Fruit fly (Drosophila melanogaster): ENCODE measurements around the gene CG14419.

The CG14419 gene

dm6 chrX:2912581-2912980 lies 26.9 kb upstream of the CG14419 start:
- TF ChIP-seq achi (GFP tag; optimal IDR thresholded peaks at IDR 0.05) (no peak), esn (GFP tag; optimal IDR thresholded peaks at IDR 0.05) (no peak), CG8119 (GFP tag; IDR thresholded peaks at IDR 0.05) (no peak), CG3919 (GFP tag; optimal IDR thresholded peaks at IDR 0.05) (no peak), cyc (GFP tag; optimal IDR thresholded peaks at IDR 0.05) (no peak), svp (GFP tag) (peak; percentile 42), Blimp-1 (GFP tag; optimal IDR thresholded peaks at IDR 0.05) (no peak), CG6792 (GFP tag; optimal IDR thresholded peaks at IDR 0.05) (no peak), CG9139 (GFP tag; optimal IDR thresholded peaks at IDR 0.05) (no peak), fd85E (GFP tag; optimal IDR thresholded peaks at IDR 0.05) (no peak), CG6163 (GFP tag; IDR thresholded peaks at IDR 0.05) (no peak), CG34406 (GFP tag; optimal IDR thresholded peaks at IDR 0.05) (no peak), CG11294 (GFP tag; IDR thresholded peaks at IDR 0.05) (no peak), Hr38 (GFP tag; optimal IDR thresholded peaks at IDR 0.05) (no peak), Hr39 (GFP tag; optimal IDR thresholded peaks at IDR 0.05) (no peak), Eip78C (GFP tag) (peak; percentile 36), ss (GFP tag; optimal IDR thresholded peaks at IDR 0.05) (no peak)

- TF ChIP-seq CG15336 (GFP tag; IDR thresholded peaks at IDR 0.05) (no peak), CG10669 (GFP tag; optimal IDR thresholded peaks at IDR 0.05) (peak; percentile 21), CG11902 (GFP tag; optimal IDR thresholded peaks at IDR 0.05) (no peak), svp (GFP tag) (peak; percentile 74), Ets21C (GFP tag; optimal IDR thresholded peaks at IDR 0.05) (peak; percentile 20), CG6276 (GFP tag; optimal IDR thresholded peaks at IDR 0.05) (no peak), Sox15 (GFP tag; optimal IDR thresholded peaks at IDR 0.05) (peak; percentile 24), Gug (GFP tag; IDR thresholded peaks at IDR 0.05) (no peak; the same call in 1 of the 2 replicates), Hr4 (GFP tag; optimal IDR thresholded peaks at IDR 0.05) (no peak), Blimp-1 (GFP tag; optimal IDR thresholded peaks at IDR 0.05) (no peak), Eip93F (GFP tag; optimal IDR thresholded peaks at IDR 0.05) (no peak), eg (GFP tag; IDR thresholded peaks at IDR 0.05) (peak; percentile 24; the same call in 1 of the 3 replicates), Eip75B (GFP tag; optimal IDR thresholded peaks at IDR 0.05) (no peak), CG9139 (GFP tag; optimal IDR thresholded peaks at IDR 0.05) (no peak), ss (GFP tag; optimal IDR thresholded peaks at IDR 0.05) (no peak), CG3032 (tag; optimal IDR thresholded peaks at IDR 0.05) (no peak), CG34406 (GFP tag; optimal IDR thresholded peaks at IDR 0.05) (no peak), CG11762 (GFP tag; optimal IDR thresholded peaks at IDR 0.05; ENCODE audit: insufficient read depth) (no peak), CG6792 (GFP tag; optimal IDR thresholded peaks at IDR 0.05) (peak; percentile 10), OdsH (GFP tag; optimal IDR thresholded peaks at IDR 0.05) (peak; percentile 24), topi (GFP tag; optimal IDR thresholded peaks at IDR 0.05) (peak; percentile 49), pdm3 (GFP tag; optimal IDR thresholded peaks at IDR 0.05) (peak; percentile 36), esn (GFP tag; optimal IDR thresholded peaks at IDR 0.05) (peak; percentile 36), CG16779 (tag; optimal IDR thresholded peaks at IDR 0.05) (no peak), Lpt (GFP tag; optimal IDR thresholded peaks at IDR 0.05) (no peak), CG10631 (GFP tag; optimal IDR thresholded peaks at IDR 0.05) (peak; percentile 15), Sox14 (GFP tag; optimal IDR thresholded peaks at IDR 0.05) (peak; percentile 9), fd59A (GFP tag; optimal IDR thresholded peaks at IDR 0.05) (no peak), Ets96B (tag; optimal IDR thresholded peaks at IDR 0.05) (peak; percentile 14), acj6 (GFP tag; optimal IDR thresholded peaks at IDR 0.05) (no peak), lz (GFP tag; optimal IDR thresholded peaks at IDR 0.05) (peak; percentile 33), Hr39 (GFP tag; optimal IDR thresholded peaks at IDR 0.05) (peak; percentile 55), net (GFP tag; optimal IDR thresholded peaks at IDR 0.05) (no peak), CG1621 (tag; optimal IDR thresholded peaks at IDR 0.05) (no peak), CG6163 (GFP tag; IDR thresholded peaks at IDR 0.05) (no peak), spab (GFP tag; optimal IDR thresholded peaks at IDR 0.05) (no peak), Met (GFP tag; optimal IDR thresholded peaks at IDR 0.05) (peak; percentile 43), CG8119 (GFP tag; IDR thresholded peaks at IDR 0.05) (no peak), CG11294 (GFP tag; IDR thresholded peaks at IDR 0.05) (no peak), CG31627 (GFP tag; optimal IDR thresholded peaks at IDR 0.05) (peak; percentile 49), Hr38 (GFP tag; optimal IDR thresholded peaks at IDR 0.05) (no peak), Eip78C (GFP tag) (peak; percentile 75), cyc (GFP tag; optimal IDR thresholded peaks at IDR 0.05) (peak; percentile 45), CG6808 (GFP tag; optimal IDR thresholded peaks at IDR 0.05) (no peak), CG3919 (GFP tag; optimal IDR thresholded peaks at IDR 0.05) (peak; percentile 31), achi (GFP tag; optimal IDR thresholded peaks at IDR 0.05) (peak; percentile 3)
Measured at dm6 chrX:2907105-2907694, 21.5 kb upstream of the CG14419 start.
